Worm (Caenorhabditis elegans) whole organism, young adult: ENCODE results near the gene nas-9.

ENCODE experiments used
- attf-6 ChIP-seq: fragments of 200-800 bp; sonication (Bioruptor generic); IDR thresholded peaks from 2 replicates; pipeline ENCODE4 v1.3.6; 2022; ENCODE audit warnings: missing genetic modification reagents, missing genetic modification characterization, missing compliant biosample characterization
- ceh-79 ChIP-seq: sonication (generic microtip); optimal IDR thresholded peaks from 2 replicates; lab custom pipeline; 2017; ENCODE audit warnings: mild to moderate bottlenecking, missing genetic modification characterization, missing compliant biosample characterization
- die-1 ChIP-seq: sonication (generic microtip); optimal IDR thresholded peaks from 2 replicates; lab custom pipeline; 2016; ENCODE audit warnings: missing genotype, mild to moderate bottlenecking, missing genetic modification characterization, missing compliant biosample characterization
- lin-54 ChIP-seq: fragments of 200-800 bp; sonication (Bioruptor generic); optimal IDR thresholded peaks from 2 replicates; lab custom pipeline; 2018; ENCODE audit warnings: mild to moderate bottlenecking, missing genetic modification characterization, missing compliant biosample characterization
- snpc-1.1 ChIP-seq: sonication (generic microtip); optimal IDR thresholded peaks from 2 replicates; lab custom pipeline; 2017; ENCODE audit warnings: missing genetic modification characterization, mild to moderate bottlenecking, missing compliant biosample characterization, antibody characterized with exemption, moderate library complexity, missing genotype, missing genetic modification reagents; ENCODE audit not compliant: insufficient read depth
- snpc-1.3 ChIP-seq: sonication (generic microtip); optimal IDR thresholded peaks from 2 replicates; lab custom pipeline; 2017; ENCODE audit warnings: missing genetic modification characterization, mild to moderate bottlenecking, missing compliant biosample characterization, antibody characterized with exemption, moderate library complexity, missing genotype, missing genetic modification reagents; ENCODE audit not compliant: insufficient read depth
- snpc-4 ChIP-seq, 5 experiments: fragments of 150-350 bp in 1 of 5; sonication (generic microtip) in 4 of 5; optimal IDR thresholded peaks; 2 replicates each; lab custom pipeline; 2014 to 2018; ENCODE audit warnings: missing genetic modification characterization in 5 of 5, missing biosample characterization in 3 of 5, antibody characterized with exemption in 2 of 5, mild to moderate bottlenecking in 2 of 5, missing compliant biosample characterization in 2 of 5, missing genotype in 2 of 5, moderate library complexity in 2 of 5, missing genetic modification reagents in 1 of 5
- tlf-1 ChIP-seq: fragments of 200-800 bp; sonication (Bioruptor generic); optimal IDR thresholded peaks from 2 replicates; lab custom pipeline; 2018; ENCODE audit warnings: mild to moderate bottlenecking, missing genetic modification characterization, missing compliant biosample characterization
- unc-62 ChIP-seq: fragments of 150-350 bp; optimal IDR thresholded peaks from 2 replicates; lab custom pipeline; 2014; ENCODE audit warnings: missing biosample characterization, missing genetic modification reagents, missing genetic modification characterization

DNA sequence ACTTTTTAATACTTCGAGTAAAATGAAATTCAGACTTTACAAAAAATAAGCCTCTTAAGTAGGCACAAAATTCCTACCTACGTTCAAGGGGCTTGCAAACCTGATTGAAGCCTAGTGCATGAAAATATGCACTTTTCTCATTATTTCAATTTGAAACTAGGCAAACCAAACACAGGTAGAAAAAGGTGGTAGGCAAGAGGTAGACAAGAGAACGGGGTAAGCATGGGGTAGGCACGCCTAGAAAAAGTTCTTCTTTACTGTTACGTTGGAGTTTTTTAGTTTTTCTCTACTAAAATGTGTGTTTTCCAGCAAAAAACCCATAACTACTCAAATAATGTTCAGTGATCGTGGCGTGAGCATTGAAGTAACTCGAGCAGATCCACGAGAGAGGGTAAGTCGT, 11.3 kb upstream of the nas-9 start, which contains the start of gene nex-4:
- TF ChIP-seq snpc-1.3 (tag; lab: Kevin White, UChicago), result no peak
- no peak for TF ChIP-seq die-1 (tag; lab: Kevin White, UChicago)
- TF ChIP-seq snpc-1.1, result no peak
- TF ChIP-seq ceh-79 (tag; lab: Kevin White, UChicago), result no peak
- no peak for TF ChIP-seq snpc-4 (GFP tag; optimal IDR thresholded peaks at IDR 0.05; lab: Kevin White, UChicago)
- no peak for TF ChIP-seq snpc-4 (tag; optimal IDR thresholded peaks at IDR 0.05; lab: Kevin White, UChicago)
- TF ChIP-seq tlf-1 (GFP tag; lab: Kevin White, UChicago), result no peak
- TF ChIP-seq unc-62 (GFP tag; lab: Kevin White, UChicago), result no peak
- no peak for TF ChIP-seq attf-6
- TF ChIP-seq lin-54 (GFP tag; lab: Kevin White, UChicago), result no peak
